Worm (Caenorhabditis elegans) whole organism, early embryonic: ENCODE data around the gene mtpn-1.

Experiments
- B0310.2 ChIP-seq: sonication (generic microtip); optimal IDR thresholded peaks from 2 replicates; lab custom pipeline; 2016; ENCODE audit warnings: mild to moderate bottlenecking, missing genetic modification characterization, missing compliant biosample characterization
- F13C5.2 ChIP-seq: sonication (generic microtip); optimal IDR thresholded peaks from 2 replicates; lab custom pipeline; 2017; ENCODE audit warnings: mild to moderate bottlenecking, missing genetic modification characterization, inconsistent platforms, missing compliant biosample characterization
- aly-1 ChIP-seq: sonication (generic microtip); optimal IDR thresholded peaks from 2 replicates; lab custom pipeline; 2016; ENCODE audit warnings: missing genetic modification characterization, missing compliant biosample characterization
- ama-1 ChIP-seq: fragments of 150-350 bp; optimal IDR thresholded peaks from 2 replicates; lab custom pipeline; 2014
- ceh-13 ChIP-seq: fragments of 200-800 bp; sonication (Bioruptor generic); optimal IDR thresholded peaks from 2 replicates; lab custom pipeline; 2018; ENCODE audit warnings: mild to moderate bottlenecking, missing genetic modification characterization, missing compliant biosample characterization
- ceh-36 ChIP-seq: sonication (generic microtip); optimal IDR thresholded peaks from 2 replicates; lab custom pipeline; 2016; ENCODE audit warnings: missing genetic modification characterization, inconsistent platforms, missing compliant biosample characterization
- ets-7 ChIP-seq: sonication (generic microtip); optimal IDR thresholded peaks from 2 replicates; lab custom pipeline; 2016; ENCODE audit warnings: missing genotype, missing genetic modification characterization, missing compliant biosample characterization
- flt-1 ChIP-seq: fragments of 200-800 bp; sonication (Bioruptor generic); IDR thresholded peaks from 2 replicates; pipeline ENCODE4 v1.3.6; 2022; ENCODE audit warnings: missing genetic modification characterization, missing compliant biosample characterization
- hmbx-1 ChIP-seq: sonication (generic microtip); optimal IDR thresholded peaks from 2 replicates; lab custom pipeline; 2016; ENCODE audit warnings: mild to moderate bottlenecking, missing genetic modification characterization, missing compliant biosample characterization
- hmg-4 ChIP-seq: fragments of 200-800 bp; sonication (Bioruptor generic); optimal IDR thresholded peaks from 2 replicates; lab custom pipeline; 2018; ENCODE audit warnings: mild to moderate bottlenecking, missing genetic modification characterization, missing compliant biosample characterization
- hnd-1 ChIP-seq: sonication (generic microtip); optimal IDR thresholded peaks from 2 replicates; lab custom pipeline; 2016; ENCODE audit warnings: missing genetic modification characterization, missing compliant biosample characterization
- pes-1 ChIP-seq: fragments of 200-800 bp; sonication (Bioruptor generic); IDR thresholded peaks from 2 replicates; pipeline ENCODE4 v1.3.6; 2022; ENCODE audit warnings: missing genetic modification reagents, missing genetic modification characterization, missing compliant biosample characterization
- scrt-1 ChIP-seq: fragments of 200-800 bp; sonication (Bioruptor generic); IDR thresholded peaks from 2 replicates; pipeline ENCODE4 v1.3.6; 2022; ENCODE audit warnings: missing genetic modification characterization, missing compliant biosample characterization
- sea-1 ChIP-seq: fragments of 200-800 bp; sonication (Bioruptor generic); conservative IDR thresholded peaks from 2 replicates; pipeline ENCODE4 v1.3.6; 2022; ENCODE audit warnings: missing genetic modification characterization, missing compliant biosample characterization
- tbx-11 ChIP-seq: fragments of 200-800 bp; sonication (Bioruptor generic); IDR thresholded peaks from 2 replicates; pipeline ENCODE4 v1.3.6; 2022; ENCODE audit warnings: missing genetic modification characterization, missing compliant biosample characterization
- tbx-37 ChIP-seq: fragments of 200-800 bp; sonication (Bioruptor generic); conservative IDR thresholded peaks from 2 replicates; pipeline ENCODE4 v1.3.6; 2022; ENCODE audit warnings: missing genetic modification reagents, missing genetic modification characterization, missing compliant biosample characterization
- tra-4 ChIP-seq: sonication (generic microtip); optimal IDR thresholded peaks from 2 replicates; lab custom pipeline; 2017; ENCODE audit warnings: missing genetic modification characterization, missing compliant biosample characterization

Gene mtpn-1

ce11 chrX:2456141-2456540 lies 48.9 kb downstream of the mtpn-1 start:
- no peak for TF ChIP-seq F13C5.2 (tag; lab: Kevin White, UChicago)
- TF ChIP-seq tbx-11 (GFP tag; lab: Robert Waterston, UW) = no peak
- no peak for TF ChIP-seq scrt-1
- TF ChIP-seq hnd-1 = no peak
- TF ChIP-seq hmbx-1 (tag; lab: Kevin White, UChicago) = no peak
- no peak for TF ChIP-seq ets-7 (tag; lab: Kevin White, UChicago)

ce11 chrX:2457461-2457860 lies 50.2 kb downstream of the mtpn-1 start:
- no peak for TF ChIP-seq ets-7 (tag; lab: Kevin White, UChicago)
- no peak for TF ChIP-seq ama-1 (lab: Kevin White, UChicago)
- no peak for TF ChIP-seq tbx-11 (GFP tag; lab: Robert Waterston, UW)
- TF ChIP-seq hmbx-1 (tag; lab: Kevin White, UChicago) = no peak
- TF ChIP-seq scrt-1 = no peak
- TF ChIP-seq hmg-4 (GFP tag; lab: Kevin White, UChicago) = no peak
- no peak for TF ChIP-seq hnd-1
- TF ChIP-seq pes-1 (GFP tag; lab: Robert Waterston, UW) = no peak
- TF ChIP-seq ceh-13 (GFP tag; lab: Kevin White, UChicago) = no peak
- TF ChIP-seq sea-1 (GFP tag; lab: Robert Waterston, UW) = no peak
- no peak for TF ChIP-seq flt-1 (GFP tag; lab: Robert Waterston, UW)
- TF ChIP-seq ceh-36 (tag; lab: Kevin White, UChicago) = no peak
- TF ChIP-seq aly-1 (tag; lab: Kevin White, UChicago) = no peak
- TF ChIP-seq tra-4 (tag; lab: Kevin White, UChicago) = no peak
- no peak for TF ChIP-seq F13C5.2 (tag; lab: Kevin White, UChicago)
- no peak for TF ChIP-seq B0310.2 (tag; lab: Kevin White, UChicago)
- TF ChIP-seq tbx-37 = no peak
